Fruit fly (Drosophila melanogaster) whole organism, embryonic: ENCODE measurements around the gene CG5810.

ENCODE experiments used
- Aef1 ChIP-seq: fragments of 200-800 bp; sonication (Bioruptor generic); IDR thresholded peaks from 3 replicates; pipeline ENCODE4 v1.3.6; 2022; ENCODE audit warnings: missing biosample characterization, missing genetic modification characterization
- BEAF-32 ChIP-seq: fragments of 200-800 bp; sonication (Bioruptor generic); optimal IDR thresholded peaks from 3 replicates; lab custom pipeline; 2017; ENCODE audit warnings: missing biosample characterization, missing genetic modification characterization, mild to moderate bottlenecking, moderate library complexity, missing genetic modification reagents
- CG10321 ChIP-seq: fragments of 200-800 bp; sonication (Bioruptor generic); IDR thresholded peaks from 2 replicates; pipeline ENCODE4 v1.3.6; 2022; ENCODE audit warnings: missing biosample characterization, missing genetic modification characterization
- CG10979 ChIP-seq: fragments of 200-800 bp; sonication (Bioruptor generic); optimal IDR thresholded peaks from 2 replicates; lab custom pipeline; 2018; ENCODE audit warnings: missing biosample characterization, mild to moderate bottlenecking, missing genetic modification characterization, moderate library complexity
- CG12659 ChIP-seq: fragments of 200-800 bp; sonication (Bioruptor generic); optimal IDR thresholded peaks from 3 replicates; lab custom pipeline; 2017; ENCODE audit warnings: mild to moderate bottlenecking, missing biosample characterization, missing genetic modification reagents, missing genetic modification characterization
- CG13424 ChIP-seq: fragments of 200-800 bp; sonication (Bioruptor generic); optimal IDR thresholded peaks from 2 replicates; lab custom pipeline; 2019; ENCODE audit warnings: missing biosample characterization, mild to moderate bottlenecking, missing genetic modification characterization, moderate library complexity
- CG13775 ChIP-seq: fragments of 200-800 bp; sonication (Bioruptor generic); optimal IDR thresholded peaks from 3 replicates; lab custom pipeline; 2017; ENCODE audit warnings: missing biosample characterization, mild to moderate bottlenecking, missing genetic modification characterization
- CG16863 ChIP-seq: fragments of 200-800 bp; sonication (Bioruptor generic); optimal IDR thresholded peaks from 3 replicates; lab custom pipeline; 2016; ENCODE audit warnings: missing biosample characterization, missing genetic modification characterization
- CG18619 ChIP-seq: fragments of 200-800 bp; sonication (Bioruptor generic); optimal IDR thresholded peaks from 3 replicates; lab custom pipeline; 2017; ENCODE audit warnings: missing biosample characterization, mild to moderate bottlenecking, missing genetic modification characterization
- CG2875 ChIP-seq: fragments of 200-800 bp; sonication (Bioruptor generic); optimal IDR thresholded peaks from 2 replicates; lab custom pipeline; 2017; ENCODE audit warnings: missing biosample characterization, mild to moderate bottlenecking, missing genetic modification characterization, missing genetic modification reagents
- CG30020 ChIP-seq: fragments of 200-800 bp; optimal IDR thresholded peaks from 2 replicates; lab custom pipeline; 2019; ENCODE audit warnings: missing biosample characterization, mild to moderate bottlenecking, missing genetic modification characterization, moderate library complexity
- CG30431 ChIP-seq: fragments of 200-800 bp; sonication (Bioruptor generic); optimal IDR thresholded peaks from 2 replicates; lab custom pipeline; 2017; ENCODE audit warnings: missing biosample characterization, missing genetic modification characterization
- CG31388 ChIP-seq: fragments of 200-800 bp; sonication (Bioruptor generic); optimal IDR thresholded peaks from 2 replicates; lab custom pipeline; 2016; ENCODE audit warnings: missing biosample characterization, missing genetic modification characterization
- CG31441 ChIP-seq: fragments of 200-800 bp; sonication (Bioruptor generic); IDR thresholded peaks from 2 replicates; pipeline ENCODE4 v1.3.6; 2022; ENCODE audit warnings: missing biosample characterization, missing genetic modification characterization
- CG33213 ChIP-seq: fragments of 200-800 bp; sonication (Bioruptor generic); optimal IDR thresholded peaks from 3 replicates; lab custom pipeline; 2016; ENCODE audit warnings: missing biosample characterization, missing genetic modification characterization
- CG7786 ChIP-seq: fragments of 200-800 bp; sonication (Bioruptor generic); optimal IDR thresholded peaks from 2 replicates; lab custom pipeline; 2016; ENCODE audit warnings: missing biosample characterization, missing genetic modification characterization
- Dip3 ChIP-seq: fragments of 200-800 bp; sonication (Bioruptor generic); optimal IDR thresholded peaks from 3 replicates; lab custom pipeline; 2016; ENCODE audit warnings: missing biosample characterization, missing genetic modification characterization
- Dll ChIP-seq: fragments of 200-800 bp; sonication (Bioruptor generic); IDR thresholded peaks from 4 replicates; pipeline ENCODE4 v1.3.6; 2022; ENCODE audit warnings: missing biosample characterization, missing genetic modification characterization; ENCODE audit not compliant: partially characterized antibody
- Doc2 ChIP-seq: fragments of 200-800 bp; sonication (Bioruptor generic); IDR thresholded peaks from 2 replicates; pipeline ENCODE4 v1.3.6; 2022; ENCODE audit warnings: missing biosample characterization, missing genetic modification characterization
- Dref ChIP-seq: fragments of 200-800 bp; sonication (Bioruptor generic); IDR thresholded peaks from 2 replicates; pipeline ENCODE4 v1.3.6; 2022; ENCODE audit warnings: missing biosample characterization, missing genetic modification characterization
- E2f1 ChIP-seq: fragments of 200-800 bp; sonication (Bioruptor generic); IDR thresholded peaks from 2 replicates; pipeline ENCODE4 v1.3.6; 2022; ENCODE audit warnings: missing biosample characterization, missing genetic modification characterization
- GATAe ChIP-seq: fragments of 200-800 bp; sonication (Bioruptor generic); conservative IDR thresholded peaks from 2 replicates; pipeline ENCODE4 v1.3.6; 2022; ENCODE audit warnings: missing biosample characterization, missing genetic modification characterization
- Gug ChIP-seq: fragments of 200-800 bp; sonication (Bioruptor generic); IDR thresholded peaks from 4 replicates; pipeline ENCODE4 v1.3.6; 2022; ENCODE audit warnings: missing biosample characterization, missing genetic modification characterization
- Hey ChIP-seq: fragments of 200-800 bp; sonication (Bioruptor generic); optimal IDR thresholded peaks from 3 replicates; lab custom pipeline; 2018; ENCODE audit warnings: missing biosample characterization, mild to moderate bottlenecking, missing genetic modification characterization
- Hsf ChIP-seq: fragments of 200-800 bp; sonication (Bioruptor generic); optimal IDR thresholded peaks from 3 replicates; lab custom pipeline; 2016; ENCODE audit warnings: missing biosample characterization, missing genetic modification characterization
- Oaz ChIP-seq: fragments of 200-800 bp; sonication (Bioruptor generic); IDR thresholded peaks from 2 replicates; pipeline ENCODE4 v1.3.6; 2022; ENCODE audit warnings: missing biosample characterization, missing genetic modification characterization
- Oli ChIP-seq: fragments of 200-800 bp; sonication (Bioruptor generic); optimal IDR thresholded peaks from 2 replicates; lab custom pipeline; 2018; ENCODE audit warnings: missing biosample characterization, mild to moderate bottlenecking, missing genetic modification characterization, moderate library complexity
- Sox100B ChIP-seq: fragments of 200-800 bp; sonication (Bioruptor generic); optimal IDR thresholded peaks from 3 replicates; lab custom pipeline; 2018; ENCODE audit warnings: missing biosample characterization, mild to moderate bottlenecking, missing genetic modification characterization
- Spps ChIP-seq: fragments of 200-800 bp; sonication (Bioruptor generic); optimal IDR thresholded peaks from 2 replicates; lab custom pipeline; 2018; ENCODE audit warnings: missing biosample characterization, mild to moderate bottlenecking, missing genetic modification characterization
- TFAM ChIP-seq: fragments of 200-800 bp; sonication (Bioruptor generic); optimal IDR thresholded peaks from 2 replicates; lab custom pipeline; 2017; ENCODE audit warnings: missing biosample characterization, missing genetic modification characterization, inconsistent platforms
- Vsx1 ChIP-seq: fragments of 200-800 bp; sonication (Bioruptor generic); optimal IDR thresholded peaks from 2 replicates; lab custom pipeline; 2017; ENCODE audit warnings: missing biosample characterization, mild to moderate bottlenecking, missing genetic modification characterization, missing genetic modification reagents
- ap ChIP-seq: fragments of 200-800 bp; sonication (Bioruptor generic); IDR thresholded peaks from 2 replicates; pipeline ENCODE4 v1.3.6; 2022; ENCODE audit warnings: missing biosample characterization, missing genetic modification characterization
- ase ChIP-seq: fragments of 200-800 bp; sonication (Bioruptor generic); IDR thresholded peaks from 3 replicates; pipeline ENCODE4 v1.3.6; 2022; ENCODE audit warnings: missing biosample characterization, missing genetic modification characterization
- bbx ChIP-seq: fragments of 200-800 bp; sonication (Bioruptor generic); IDR thresholded peaks from 2 replicates; pipeline ENCODE4 v1.3.6; 2022; ENCODE audit warnings: missing biosample characterization, missing genetic modification characterization; ENCODE audit not compliant: partially characterized antibody
- crp ChIP-seq, 2 experiments: fragments of 200-800 bp; sonication (Bioruptor generic); optimal IDR thresholded peaks; 2 replicates in 1 of 2; 3 replicates in 1 of 2; lab custom pipeline; 2017; ENCODE audit warnings: missing biosample characterization in 2 of 2, missing genetic modification characterization in 2 of 2, mild to moderate bottlenecking in 1 of 2, moderate library complexity in 1 of 2
- da ChIP-seq: fragments of 200-800 bp; sonication (Bioruptor generic); optimal IDR thresholded peaks from 2 replicates; lab custom pipeline; 2016; ENCODE audit warnings: missing biosample characterization, missing genetic modification characterization
- dm ChIP-seq: fragments of 200-800 bp; sonication (Bioruptor generic); optimal IDR thresholded peaks from 3 replicates; lab custom pipeline; 2016; ENCODE audit warnings: missing biosample characterization, missing genetic modification characterization
- gsb-n ChIP-seq: fragments of 200-800 bp; sonication (Bioruptor generic); optimal IDR thresholded peaks from 3 replicates; lab custom pipeline; 2018; ENCODE audit warnings: missing biosample characterization, mild to moderate bottlenecking, missing genetic modification characterization
- jigr1 ChIP-seq: fragments of 200-800 bp; sonication (Bioruptor generic); IDR thresholded peaks from 3 replicates; pipeline ENCODE4 v1.3.6; 2022; ENCODE audit warnings: missing biosample characterization, missing genetic modification characterization
- jumu ChIP-seq: fragments of 200-800 bp; sonication (Bioruptor generic); optimal IDR thresholded peaks from 3 replicates; lab custom pipeline; 2016; ENCODE audit warnings: missing biosample characterization, missing genetic modification characterization
- kah ChIP-seq: fragments of 200-800 bp; sonication (Bioruptor generic); optimal IDR thresholded peaks from 2 replicates; lab custom pipeline; 2018; ENCODE audit warnings: missing biosample characterization, mild to moderate bottlenecking, missing genetic modification characterization
- knrl ChIP-seq: fragments of 200-800 bp; sonication (Bioruptor generic); IDR thresholded peaks from 3 replicates; pipeline ENCODE4 v1.3.6; 2022; ENCODE audit warnings: missing biosample characterization, missing genetic modification characterization; ENCODE audit not compliant: partially characterized antibody
- lbe ChIP-seq: fragments of 200-800 bp; sonication (Bioruptor generic); optimal IDR thresholded peaks from 2 replicates; lab custom pipeline; 2016; ENCODE audit warnings: missing biosample characterization, mild to moderate bottlenecking, missing genetic modification characterization
- pb ChIP-seq: fragments of 200-800 bp; sonication (Bioruptor generic); optimal IDR thresholded peaks from 3 replicates; lab custom pipeline; 2016; ENCODE audit warnings: missing biosample characterization, missing genetic modification characterization
- pros ChIP-seq: fragments of 200-800 bp; sonication (Bioruptor generic); optimal IDR thresholded peaks from 3 replicates; lab custom pipeline; 2019; ENCODE audit warnings: missing biosample characterization, mild to moderate bottlenecking, missing genetic modification characterization, moderate library complexity
- salm ChIP-seq: fragments of 200-800 bp; sonication (Bioruptor generic); optimal IDR thresholded peaks from 2 replicates; lab custom pipeline; 2018; ENCODE audit warnings: missing biosample characterization, mild to moderate bottlenecking, missing genetic modification characterization
- sens ChIP-seq: fragments of 200-800 bp; sonication (Bioruptor generic); peaks from one replicate; lab custom pipeline; 2016; ENCODE audit warnings: missing biosample characterization, missing genetic modification characterization
- seq ChIP-seq: fragments of 200-800 bp; sonication (Bioruptor generic); IDR thresholded peaks from 2 replicates; pipeline ENCODE4 v1.3.6; 2022; ENCODE audit warnings: missing biosample characterization, missing genetic modification characterization
- stc ChIP-seq: fragments of 200-800 bp; sonication (Bioruptor generic); IDR thresholded peaks from 2 replicates; pipeline ENCODE4 v1.3.6; 2022; ENCODE audit warnings: missing biosample characterization, missing genetic modification characterization
- zen ChIP-seq: fragments of 200-800 bp; sonication (Bioruptor generic); optimal IDR thresholded peaks from 3 replicates; lab custom pipeline; 2018; ENCODE audit warnings: missing biosample characterization, mild to moderate bottlenecking, missing genetic modification characterization, moderate library complexity

Gene CG5810

dm6 chr3R:21138220-21138754 lies 25.3 kb upstream of the CG5810 start, which contains the start of gene meigo (continued):
- no peak for TF ChIP-seq CG2875 (GFP tag; lab: Kevin White, UChicago)
- peak; percentile 71 for TF ChIP-seq Hsf (GFP tag; lab: Kevin White, UChicago)
- peak; percentile 48 for TF ChIP-seq GATAe (GFP tag; lab: Robert Waterston, UW)
- TF ChIP-seq TFAM (GFP tag; lab: Kevin White, UChicago): no peak
- peak; percentile 32 for TF ChIP-seq dm (GFP tag; lab: Kevin White, UChicago)
- TF ChIP-seq Doc2: no peak
- peak; percentile 58 for TF ChIP-seq Aef1
- no peak for TF ChIP-seq Hey
- TF ChIP-seq CG7786 (GFP tag; lab: Kevin White, UChicago): peak; percentile 46
- peak; percentile 76 for TF ChIP-seq CG13424 (tag; lab: Kevin White, UChicago)
- peak; percentile 36 for TF ChIP-seq pb (GFP tag; lab: Kevin White, UChicago)
- peak; percentile 59 for TF ChIP-seq BEAF-32 (GFP tag; lab: Kevin White, UChicago)
- TF ChIP-seq sens (GFP tag; lab: Kevin White, UChicago): peak; percentile 95
- no peak for TF ChIP-seq knrl (GFP tag; lab: Robert Waterston, UW)
- TF ChIP-seq ase: no peak
- peak; percentile 4 for TF ChIP-seq Spps
- peak; percentile 16 for TF ChIP-seq kah
- TF ChIP-seq Dll (GFP tag; lab: Robert Waterston, UW): no peak
- TF ChIP-seq CG30020 (tag; lab: Kevin White, UChicago): peak; percentile 74
- TF ChIP-seq salm (tag; lab: Kevin White, UChicago): peak; percentile 38
- TF ChIP-seq crp (GFP tag; optimal IDR thresholded peaks at IDR 0.05; lab: Kevin White, UChicago): peak in 1 of 2 experiments; percentile 51
- TF ChIP-seq pros (GFP tag; lab: Kevin White, UChicago): no peak
- TF ChIP-seq Gug (GFP tag; lab: Robert Waterston, UW): peak; percentile 37; the same call in 1 of the 4 replicates
- TF ChIP-seq Vsx1: no peak
- no peak for TF ChIP-seq CG10321 (GFP tag; lab: Robert Waterston, UW)
- TF ChIP-seq Oli (tag; lab: Kevin White, UChicago): peak; percentile 53
- TF ChIP-seq E2f1: 0 out of 2 replicates have a peak, but pooled peaks have one; percentile 27
- peak; percentile 55 for TF ChIP-seq CG13775
- TF ChIP-seq bbx (GFP tag; lab: Robert Waterston, UW): no peak; the same call in 1 of the 2 replicates
- TF ChIP-seq CG10979 (tag; lab: Kevin White, UChicago): peak; percentile 60
- peak; percentile 87 for TF ChIP-seq CG12659 (GFP tag; lab: Kevin White, UChicago)
- TF ChIP-seq stc (GFP tag; lab: Robert Waterston, UW): no peak
- no peak for TF ChIP-seq ap (GFP tag; lab: Robert Waterston, UW)
- TF ChIP-seq Dref (GFP tag; lab: Robert Waterston, UW): peak; percentile 79
- peak; percentile 54 for TF ChIP-seq CG16863 (GFP tag; lab: Kevin White, UChicago)
- peak; percentile 63 for TF ChIP-seq Dip3 (GFP tag; lab: Kevin White, UChicago)
- TF ChIP-seq lbe (GFP tag; lab: Kevin White, UChicago): peak; percentile 50
- TF ChIP-seq CG31441 (GFP tag; lab: Robert Waterston, UW): no peak; the same call in none of the 2 replicates
- peak; percentile 75 for TF ChIP-seq zen (tag; lab: Kevin White, UChicago)
- peak; percentile 40 for TF ChIP-seq jumu
- 0 out of 3 replicates have a peak, but pooled peaks have one; percentile 23 for TF ChIP-seq jigr1 (GFP tag; lab: Robert Waterston, UW)
- TF ChIP-seq gsb-n: peak; percentile 44
- TF ChIP-seq CG30431 (GFP tag; lab: Kevin White, UChicago): no peak
- peak; percentile 18 for TF ChIP-seq CG33213 (GFP tag; lab: Kevin White, UChicago)
- no peak for TF ChIP-seq Sox100B
- peak; percentile 38 for TF ChIP-seq da (GFP tag; lab: Kevin White, UChicago)
- no peak for TF ChIP-seq Oaz (GFP tag; lab: Robert Waterston, UW)
- TF ChIP-seq CG18619 (GFP tag; lab: Kevin White, UChicago): peak; percentile 55
- TF ChIP-seq seq (GFP tag; lab: Robert Waterston, UW): no peak
- TF ChIP-seq CG31388 (GFP tag; lab: Kevin White, UChicago): no peak
